Worm (Caenorhabditis elegans): ENCODE results near the gene dtmk-1.

DNA sequence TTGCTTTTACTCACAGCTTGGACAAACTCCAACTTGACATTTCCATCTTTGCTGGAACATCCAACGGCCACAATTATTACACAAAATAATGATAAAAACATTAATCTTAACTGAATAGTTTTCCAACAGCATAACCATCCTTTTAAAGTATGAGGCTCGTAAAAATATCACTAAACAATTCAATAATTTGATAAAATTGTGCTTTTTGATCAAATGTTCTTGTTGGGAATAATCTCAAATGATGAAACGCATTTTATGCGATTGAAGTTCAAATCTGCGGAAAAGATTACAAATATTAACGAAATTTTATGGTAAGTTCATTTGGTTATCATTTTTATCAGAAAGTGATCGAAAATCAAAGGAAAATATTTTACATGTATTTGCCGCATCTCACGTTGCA is 46.4 kb downstream of the dtmk-1 start, which contains the start of gene pho-10:
- TF ChIP-seq T22C8.4 (GFP tag; IDR thresholded peaks at IDR 0.05) (no peak), ref-1 (GFP tag; conservative IDR thresholded peaks at IDR 0.05) (no peak), ztf-23 (GFP tag; IDR thresholded peaks at IDR 0.05) (no peak), ztf-29 (GFP tag; IDR thresholded peaks at IDR 0.05) (no peak), cog-1 (tag; optimal IDR thresholded peaks at IDR 0.05) (no peak), flt-1 (GFP tag; IDR thresholded peaks at IDR 0.05) (no peak)

Measured in whole organism, midembryonic.